Worm (Caenorhabditis elegans) whole organism, L3 larva: ENCODE data around the gene F16B4.7.

Source experiments
- ama-1 ChIP-seq: fragments of 150-350 bp; optimal IDR thresholded peaks from 2 replicates; lab custom pipeline; 2018
- ceh-16 ChIP-seq: sonication (generic microtip); optimal IDR thresholded peaks from 2 replicates; lab custom pipeline; 2017; ENCODE audit warnings: missing biosample characterization, missing genetic modification characterization
- unc-39 ChIP-seq: sonication (generic microtip); optimal IDR thresholded peaks from 4 replicates; lab custom pipeline; 2017; ENCODE audit warnings: missing biosample characterization, missing genetic modification characterization

DNA sequence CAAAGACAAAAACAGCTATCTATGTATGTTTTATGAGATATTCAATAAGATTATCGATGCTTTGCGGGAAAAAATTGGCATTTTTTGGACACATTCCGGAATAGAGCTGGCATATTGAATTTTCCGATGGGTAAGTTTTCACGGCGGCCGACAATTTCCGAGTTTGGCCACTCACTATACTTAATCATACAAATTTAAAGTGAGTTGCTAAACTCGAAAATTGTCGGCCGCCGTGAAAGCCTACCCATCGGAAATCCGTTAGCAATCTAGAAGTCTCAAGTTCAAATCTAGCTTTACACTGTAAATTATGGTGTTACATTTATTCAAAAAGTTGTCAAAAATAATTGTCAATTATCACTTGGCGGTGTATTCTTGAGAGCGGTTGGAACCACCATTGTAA, 34.8 kb upstream of the F16B4.7 start:
- TF ChIP-seq ceh-16 (tag; lab: Kevin White, UChicago), result no peak
- TF ChIP-seq ama-1 (lab: Kevin White, UChicago), result no peak
- no peak for TF ChIP-seq unc-39 (tag; lab: Kevin White, UChicago)
